Worm (Caenorhabditis elegans) whole organism, early embryonic: ENCODE results near the gene ZK1320.7.

Experiments used
- F13C5.2 ChIP-seq: sonication (generic microtip); optimal IDR thresholded peaks from 2 replicates; lab custom pipeline; 2017; ENCODE audit warnings: mild to moderate bottlenecking, missing genetic modification characterization, inconsistent platforms, missing compliant biosample characterization
- aly-1 ChIP-seq: sonication (generic microtip); optimal IDR thresholded peaks from 2 replicates; lab custom pipeline; 2016; ENCODE audit warnings: missing genetic modification characterization, missing compliant biosample characterization
- ama-1 ChIP-seq: fragments of 150-350 bp; optimal IDR thresholded peaks from 2 replicates; lab custom pipeline; 2014
- ceh-13 ChIP-seq: fragments of 200-800 bp; sonication (Bioruptor generic); optimal IDR thresholded peaks from 2 replicates; lab custom pipeline; 2018; ENCODE audit warnings: mild to moderate bottlenecking, missing genetic modification characterization, missing compliant biosample characterization
- ceh-36 ChIP-seq: sonication (generic microtip); optimal IDR thresholded peaks from 2 replicates; lab custom pipeline; 2016; ENCODE audit warnings: missing genetic modification characterization, inconsistent platforms, missing compliant biosample characterization
- flt-1 ChIP-seq: fragments of 200-800 bp; sonication (Bioruptor generic); IDR thresholded peaks from 2 replicates; pipeline ENCODE4 v1.3.6; 2022; ENCODE audit warnings: missing genetic modification characterization, missing compliant biosample characterization
- hmg-4 ChIP-seq: fragments of 200-800 bp; sonication (Bioruptor generic); optimal IDR thresholded peaks from 2 replicates; lab custom pipeline; 2018; ENCODE audit warnings: mild to moderate bottlenecking, missing genetic modification characterization, missing compliant biosample characterization
- hnd-1 ChIP-seq: sonication (generic microtip); optimal IDR thresholded peaks from 2 replicates; lab custom pipeline; 2016; ENCODE audit warnings: missing genetic modification characterization, missing compliant biosample characterization
- scrt-1 ChIP-seq: fragments of 200-800 bp; sonication (Bioruptor generic); IDR thresholded peaks from 2 replicates; pipeline ENCODE4 v1.3.6; 2022; ENCODE audit warnings: missing genetic modification characterization, missing compliant biosample characterization
- tbx-11 ChIP-seq: fragments of 200-800 bp; sonication (Bioruptor generic); IDR thresholded peaks from 2 replicates; pipeline ENCODE4 v1.3.6; 2022; ENCODE audit warnings: missing genetic modification characterization, missing compliant biosample characterization
- tbx-37 ChIP-seq: fragments of 200-800 bp; sonication (Bioruptor generic); conservative IDR thresholded peaks from 2 replicates; pipeline ENCODE4 v1.3.6; 2022; ENCODE audit warnings: missing genetic modification reagents, missing genetic modification characterization, missing compliant biosample characterization
- tra-4 ChIP-seq: sonication (generic microtip); optimal IDR thresholded peaks from 2 replicates; lab custom pipeline; 2017; ENCODE audit warnings: missing genetic modification characterization, missing compliant biosample characterization

DNA sequence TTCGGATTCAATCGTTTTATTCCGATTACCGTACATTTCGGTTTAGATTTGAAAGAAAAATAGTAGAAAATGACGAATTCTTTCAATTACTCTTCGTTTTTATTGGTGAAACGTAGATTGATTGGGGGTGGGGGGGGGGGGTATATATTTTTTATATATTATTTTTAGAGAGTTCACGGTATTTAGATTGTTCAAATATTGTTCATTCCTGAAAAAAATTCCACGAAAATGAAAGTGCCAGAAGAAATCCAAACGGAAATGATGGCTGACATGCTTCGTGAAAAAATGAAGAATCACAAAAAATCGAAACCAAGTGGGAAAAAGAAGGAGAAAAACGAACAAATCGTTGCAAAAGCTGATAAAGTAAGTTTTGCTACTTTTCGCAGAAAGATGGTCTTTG is 29.0 kb downstream of the ZK1320.7 start, which contains the start of the genes Y53C12A.8 and Y53C12A.7:
- TF ChIP-seq F13C5.2 (tag; lab: Kevin White, UChicago) (no peak), aly-1 (tag; lab: Kevin White, UChicago) (no peak), ama-1 (lab: Kevin White, UChicago) (no peak), flt-1 (no peak), tbx-11 (GFP tag; lab: Robert Waterston, UW) (no peak), scrt-1 (GFP tag; lab: Robert Waterston, UW) (no peak), hnd-1 (tag; lab: Kevin White, UChicago) (no peak), ceh-36 (tag; lab: Kevin White, UChicago) (no peak), tbx-37 (GFP tag; lab: Robert Waterston, UW) (no peak), hmg-4 (GFP tag; lab: Kevin White, UChicago) (no peak), ceh-13 (GFP tag; lab: Kevin White, UChicago) (no peak), tra-4 (no peak)
